Fruit fly (Drosophila melanogaster) whole organism, adult: ENCODE measurements around the gene Tehao.
A peak's percentile ranks its signal among the peaks of the same experiment; 100 is the strongest.
"Not testable (repeated sequence)": the region's sequence is repeated elsewhere in the genome, so short reads cannot be mapped to it uniquely, and the experiment has no call there.

Source experiments
- CG11617 ChIP-seq: fragments of 200-800 bp; sonication (Bioruptor generic); optimal IDR thresholded peaks from 2 replicates; lab custom pipeline; 2017; ENCODE audit warnings: mild to moderate bottlenecking, missing biosample characterization, missing genetic modification reagents, missing genetic modification characterization
- CG12768 ChIP-seq: fragments of 200-800 bp; sonication (Bioruptor generic); optimal IDR thresholded peaks from 2 replicates; lab custom pipeline; 2017; ENCODE audit warnings: missing biosample characterization, missing genetic modification characterization, mild to moderate bottlenecking, moderate library complexity, missing genetic modification reagents
- CG14711 ChIP-seq: fragments of 200-800 bp; sonication (Bioruptor generic); optimal IDR thresholded peaks from 2 replicates; lab custom pipeline; 2018; ENCODE audit warnings: missing biosample characterization, mild to moderate bottlenecking, missing genetic modification characterization, moderate library complexity
- CG1620 ChIP-seq: fragments of 200-800 bp; sonication (Bioruptor generic); optimal IDR thresholded peaks from 2 replicates; lab custom pipeline; 2016; ENCODE audit warnings: missing biosample characterization, missing genetic modification characterization
- CG33017 ChIP-seq: fragments of 200-800 bp; sonication (Bioruptor generic); optimal IDR thresholded peaks from 2 replicates; lab custom pipeline; 2018; ENCODE audit warnings: missing biosample characterization, mild to moderate bottlenecking, missing genetic modification characterization, moderate library complexity
- CG5204 ChIP-seq: fragments of 200-800 bp; sonication (Bioruptor generic); optimal IDR thresholded peaks from 2 replicates; lab custom pipeline; 2016; ENCODE audit warnings: missing biosample characterization, missing genetic modification characterization
- CG7045 ChIP-seq: fragments of 200-800 bp; sonication (Bioruptor generic); optimal IDR thresholded peaks from 2 replicates; lab custom pipeline; 2017; ENCODE audit warnings: missing biosample characterization, mild to moderate bottlenecking, missing genetic modification characterization
- CG7101 ChIP-seq: fragments of 200-800 bp; sonication (Bioruptor generic); optimal IDR thresholded peaks from 2 replicates; lab custom pipeline; 2018; ENCODE audit warnings: missing biosample characterization, mild to moderate bottlenecking, missing genetic modification characterization, moderate library complexity
- Clk ChIP-seq: fragments of 200-800 bp; sonication (Bioruptor generic); optimal IDR thresholded peaks from 2 replicates; lab custom pipeline; 2017; ENCODE audit warnings: missing biosample characterization, missing genetic modification characterization
- Crg-1 ChIP-seq: fragments of 200-800 bp; sonication (Bioruptor generic); optimal IDR thresholded peaks from 2 replicates; lab custom pipeline; 2016; ENCODE audit warnings: missing biosample characterization, missing genetic modification characterization
- Hr96 ChIP-seq: fragments of 200-800 bp; sonication (Bioruptor generic); optimal IDR thresholded peaks from 2 replicates; lab custom pipeline; 2016; ENCODE audit warnings: missing biosample characterization, missing genetic modification characterization
- Mnt ChIP-seq: fragments of 200-800 bp; sonication (Bioruptor generic); optimal IDR thresholded peaks from 2 replicates; lab custom pipeline; 2016; ENCODE audit warnings: missing biosample characterization, mild to moderate bottlenecking, missing genetic modification characterization
- bab1 ChIP-seq: fragments of 200-800 bp; sonication (Bioruptor generic); optimal IDR thresholded peaks from 3 replicates; lab custom pipeline; 2019; ENCODE audit warnings: missing biosample characterization, mild to moderate bottlenecking, missing genetic modification characterization, moderate library complexity
- cic ChIP-seq: fragments of 200-800 bp; sonication (Bioruptor generic); optimal IDR thresholded peaks from 2 replicates; lab custom pipeline; 2017; ENCODE audit warnings: missing biosample characterization, mild to moderate bottlenecking, missing genetic modification characterization, moderate library complexity
- cnc ChIP-seq, 2 experiments: fragments of >200 bp; optimal IDR thresholded peaks; 2 replicates each; lab custom pipeline; 2017
- kay ChIP-seq: fragments of 200-800 bp; sonication (Bioruptor generic); peaks from one replicate; lab custom pipeline; 2016; ENCODE audit warnings: missing biosample characterization, missing genetic modification characterization, borderline replicate concordance
- ovo ChIP-seq: fragments of 200-800 bp; sonication (Bioruptor generic); optimal IDR thresholded peaks from 2 replicates; lab custom pipeline; 2016; ENCODE audit warnings: missing biosample characterization, missing genetic modification characterization
- pad ChIP-seq: fragments of 200-800 bp; sonication (Bioruptor generic); optimal IDR thresholded peaks from 3 replicates; lab custom pipeline; 2017; ENCODE audit warnings: missing biosample characterization, missing genetic modification characterization, mild to moderate bottlenecking, moderate library complexity, missing genetic modification reagents
- tj ChIP-seq: fragments of 200-800 bp; sonication (Bioruptor generic); optimal IDR thresholded peaks from 3 replicates; lab custom pipeline; 2017; ENCODE audit warnings: missing biosample characterization, mild to moderate bottlenecking, missing genetic modification characterization, moderate library complexity
- toe ChIP-seq: fragments of 200-800 bp; sonication (Bioruptor generic); optimal IDR thresholded peaks from 2 replicates; lab custom pipeline; 2016; ENCODE audit warnings: missing biosample characterization, missing genetic modification characterization

Gene Tehao

dm6 chr2L:13445249-13445846 lies 9.9 kb downstream of the Tehao start, which contains the start of gene Hacd2:
TSS of gene Hacd2 (minus strand) at chr2L:13445651.
- TF ChIP-seq CG5204: no peak
- TF ChIP-seq pad (GFP tag; lab: Kevin White, UChicago): peak; percentile 41
- TF ChIP-seq CG7045: peak; percentile 16
- TF ChIP-seq Clk: peak; percentile 2
- TF ChIP-seq Hr96: peak; percentile 14
- no peak for TF ChIP-seq tj (GFP tag; lab: Kevin White, UChicago)
- peak; percentile 29 for TF ChIP-seq bab1
- peak; percentile 59 for TF ChIP-seq ovo (GFP tag; lab: Kevin White, UChicago)
- TF ChIP-seq Mnt: no peak
- TF ChIP-seq CG14711 (tag; lab: Kevin White, UChicago): peak; percentile 32
- peak; percentile 44 for TF ChIP-seq CG1620 (GFP tag; lab: Kevin White, UChicago)
- peak; percentile 17 for TF ChIP-seq CG7101 (tag; lab: Kevin White, UChicago)
- peak; percentile 42 for TF ChIP-seq CG12768 (GFP tag; lab: Kevin White, UChicago)
- TF ChIP-seq cic: no peak

DNA sequence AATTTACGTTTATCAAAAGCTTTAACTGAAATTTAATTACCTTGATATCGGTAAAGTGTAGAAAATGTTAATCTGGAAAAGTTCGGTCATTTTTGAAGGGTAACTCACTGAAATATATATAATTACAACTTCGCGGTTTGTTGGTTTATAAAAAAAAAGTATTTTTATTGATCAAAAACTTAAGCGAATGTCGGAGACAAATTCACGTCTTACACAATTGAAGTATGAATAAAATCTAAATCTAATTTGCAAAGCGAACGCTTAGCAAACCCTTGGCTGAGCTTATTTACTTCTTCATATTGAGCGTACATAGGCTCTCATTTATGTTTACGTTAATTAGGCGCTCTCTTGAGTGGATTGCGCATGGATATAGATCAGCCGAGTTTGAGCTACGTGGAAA lies 14.0 kb downstream of the Tehao start, which contains the start of gene Hsp60D:
Gene Hsp60D (minus strand): TSS at position 101 of the 400 bp plus-strand sequence.
- not testable (repeated sequence) for TF ChIP-seq bab1; cnc (optimal IDR thresholded peaks at IDR 0.05; lab: Kevin White, UChicago); pad (GFP tag; lab: Kevin White, UChicago)

DNA sequence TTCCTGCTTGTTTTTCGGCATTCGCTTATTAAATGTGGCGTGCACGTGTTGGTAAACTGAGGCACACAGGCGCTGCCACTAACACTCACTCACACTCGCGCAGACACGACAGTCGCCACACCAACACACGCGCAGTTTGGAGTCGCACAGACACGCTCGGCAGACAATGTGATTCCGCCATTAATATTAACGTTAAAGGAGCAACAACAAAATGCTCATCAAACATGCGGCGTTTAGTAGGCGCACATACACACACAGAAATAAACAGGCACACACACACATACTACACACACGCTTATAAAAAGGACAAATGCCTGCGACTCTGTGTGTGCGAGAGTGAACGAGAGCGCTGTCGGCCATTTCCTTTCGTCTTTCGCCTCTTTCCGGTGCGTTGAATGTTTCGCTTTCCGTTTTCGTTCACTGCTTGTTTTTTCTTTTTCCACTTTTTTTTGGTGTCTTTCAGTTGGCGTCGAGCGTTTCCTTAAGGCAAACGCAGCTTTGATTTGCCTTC lies 21.7 kb downstream of the Tehao start, which contains the start of gene CG42809:
Gene CG42809 (plus strand): TSS at position 461 of the 511 bp plus-strand sequence.
- TF ChIP-seq cic (no peak), cnc (optimal IDR thresholded peaks at IDR 0.05; lab: Kevin White, UChicago) (no peak), CG7045 (no peak), tj (GFP tag; lab: Kevin White, UChicago) (no peak), CG5204 (no peak), CG12768 (GFP tag; lab: Kevin White, UChicago) (no peak), CG33017 (no peak), kay (GFP tag; lab: Kevin White, UChicago) (no peak), pad (GFP tag; lab: Kevin White, UChicago) (no peak), Clk (no peak), toe (no peak), bab1 (no peak), Mnt (no peak), CG14711 (tag; lab: Kevin White, UChicago) (no peak), ovo (GFP tag; lab: Kevin White, UChicago) (no peak), CG7101 (tag; lab: Kevin White, UChicago) (no peak), CG11617 (GFP tag; lab: Kevin White, UChicago) (no peak), Hr96 (no peak), CG1620 (GFP tag; lab: Kevin White, UChicago) (no peak), Crg-1 (GFP tag; lab: Kevin White, UChicago) (no peak)

dm6 chr2L:13458991-13459731 lies 23.7 kb downstream of the Tehao start, which contains the start of gene CG42810:
TSS of gene CG42810 (plus strand) at chr2L:13459681.
- TF ChIP-seq CG5204 (no peak), CG12768 (GFP tag; lab: Kevin White, UChicago) (no peak), bab1 (peak; percentile 17)

DNA sequence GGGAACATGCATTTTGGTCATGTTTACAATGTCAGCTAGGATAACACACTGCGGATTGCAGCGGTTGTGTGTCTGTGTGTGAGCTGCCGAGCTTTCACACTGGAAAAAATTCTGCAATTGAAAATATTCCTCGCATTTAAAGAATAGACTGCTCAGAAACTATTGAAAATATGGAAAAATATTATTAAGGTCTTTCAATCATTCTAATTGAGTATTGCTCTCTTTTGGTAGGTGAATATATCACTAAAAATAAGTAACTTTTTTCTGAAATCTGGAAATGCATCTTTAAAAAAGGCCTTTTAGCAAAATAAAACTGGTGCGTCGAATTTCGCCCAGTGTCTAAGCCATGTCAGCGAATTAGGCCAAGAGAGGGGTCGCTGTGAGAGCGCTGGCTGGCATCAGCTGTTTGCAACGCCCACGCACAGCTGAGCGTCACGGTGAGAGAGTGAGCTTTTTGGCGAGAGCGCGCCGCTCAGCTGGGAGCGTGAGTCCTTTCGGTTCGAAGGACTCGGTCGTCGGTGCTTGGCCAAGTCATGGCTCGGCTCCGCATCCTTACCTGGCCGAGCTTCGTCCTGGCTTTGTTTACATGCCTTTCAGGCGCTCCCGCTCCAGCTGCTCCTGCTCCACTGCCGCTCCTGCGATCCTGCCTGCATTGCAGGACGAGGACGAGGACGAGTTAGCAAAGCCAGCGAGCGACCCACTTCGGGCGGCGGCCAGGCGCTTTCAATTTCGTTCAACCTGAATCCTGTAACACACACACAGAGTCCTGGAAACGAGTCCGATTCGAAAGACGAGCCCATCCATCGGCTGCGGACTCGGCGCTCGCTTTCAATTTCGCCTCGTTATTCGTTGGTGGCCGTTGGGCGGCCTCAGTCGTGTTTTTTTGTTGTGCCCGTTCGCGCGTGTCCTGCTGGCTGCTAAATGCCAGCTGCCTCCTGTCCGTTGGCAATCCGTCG lies 25.8 kb downstream of the Tehao start, which contains the start of gene CG46308:
Gene CG46308 (plus strand): TSS at position 864 of the 956 bp plus-strand sequence.
- peak; percentile 16 for TF ChIP-seq Mnt
- TF ChIP-seq cnc (optimal IDR thresholded peaks at IDR 0.05; lab: Kevin White, UChicago): no peak
- peak; percentile 12 for TF ChIP-seq Crg-1 (GFP tag; lab: Kevin White, UChicago)
- TF ChIP-seq bab1: no peak
- TF ChIP-seq CG7101 (tag; lab: Kevin White, UChicago): peak; percentile 58
- TF ChIP-seq CG14711 (tag; lab: Kevin White, UChicago): peak; percentile 56
- TF ChIP-seq kay (GFP tag; lab: Kevin White, UChicago): no peak
- TF ChIP-seq CG5204: peak; percentile 81
- TF ChIP-seq CG12768 (GFP tag; lab: Kevin White, UChicago): peak; percentile 80
- TF ChIP-seq Clk: peak; percentile 61
- TF ChIP-seq Hr96: peak; percentile 71
- TF ChIP-seq pad (GFP tag; lab: Kevin White, UChicago): peak; percentile 19
- TF ChIP-seq CG11617 (GFP tag; lab: Kevin White, UChicago): peak; percentile 56
- TF ChIP-seq tj (GFP tag; lab: Kevin White, UChicago): peak; percentile 38
- TF ChIP-seq CG1620 (GFP tag; lab: Kevin White, UChicago): no peak
- TF ChIP-seq CG7045: peak; percentile 84
- TF ChIP-seq CG33017: peak; percentile 80
- peak; percentile 78 for TF ChIP-seq toe
- peak; percentile 10 for TF ChIP-seq cic
- no peak for TF ChIP-seq ovo (GFP tag; lab: Kevin White, UChicago)
